Worm (Caenorhabditis elegans) whole organism, late embryonic: ENCODE results near the gene Y49E10.21.

Experiments
- C08G9.2 ChIP-seq: sonication (generic microtip); optimal IDR thresholded peaks from 2 replicates; lab custom pipeline; 2016; ENCODE audit warnings: mild to moderate bottlenecking, missing genetic modification characterization, moderate library complexity, missing compliant biosample characterization
- F13H6.1 ChIP-seq: sonication (generic microtip); optimal IDR thresholded peaks from 2 replicates; lab custom pipeline; 2016; ENCODE audit warnings: missing genetic modification characterization, missing compliant biosample characterization
- K02D7.2 ChIP-seq: sonication (generic microtip); optimal IDR thresholded peaks from 2 replicates; lab custom pipeline; 2017; ENCODE audit warnings: mild to moderate bottlenecking, missing genetic modification characterization, missing compliant biosample characterization
- K09A11.1 ChIP-seq: sonication (generic microtip); optimal IDR thresholded peaks from 2 replicates; lab custom pipeline; 2017; ENCODE audit warnings: antibody characterized with exemption, mild to moderate bottlenecking, missing genetic modification characterization, missing compliant biosample characterization; ENCODE audit not compliant: insufficient read depth
- T23F11.4 ChIP-seq: fragments of 200-800 bp; sonication (Bioruptor generic); optimal IDR thresholded peaks from 2 replicates; lab custom pipeline; 2018; ENCODE audit warnings: mild to moderate bottlenecking, missing genetic modification characterization, missing compliant biosample characterization
- ceh-14 ChIP-seq: sonication (generic microtip); optimal IDR thresholded peaks from 2 replicates; lab custom pipeline; 2016; ENCODE audit warnings: missing genotype, missing genetic modification characterization, missing compliant biosample characterization
- ceh-19 ChIP-seq: fragments of 200-800 bp; sonication (Bioruptor generic); optimal IDR thresholded peaks from 2 replicates; lab custom pipeline; 2018; ENCODE audit warnings: mild to moderate bottlenecking, missing genetic modification characterization, missing compliant biosample characterization
- ceh-22 ChIP-seq: sonication (generic microtip); optimal IDR thresholded peaks from 2 replicates; lab custom pipeline; 2017; ENCODE audit warnings: missing biosample characterization, missing genetic modification characterization
- ceh-24 ChIP-seq: sonication (generic microtip); optimal IDR thresholded peaks from 2 replicates; lab custom pipeline; 2016; ENCODE audit warnings: mild to moderate bottlenecking, missing genetic modification characterization, missing compliant biosample characterization
- ceh-31 ChIP-seq: sonication (generic microtip); optimal IDR thresholded peaks from 2 replicates; lab custom pipeline; 2016; ENCODE audit warnings: missing genetic modification characterization, missing compliant biosample characterization
- ceh-34 ChIP-seq: sonication (generic microtip); optimal IDR thresholded peaks from 2 replicates; lab custom pipeline; 2016; ENCODE audit warnings: mild to moderate bottlenecking, missing genetic modification characterization, missing compliant biosample characterization
- ceh-48 ChIP-seq: sonication (generic microtip); optimal IDR thresholded peaks from 2 replicates; lab custom pipeline; 2016; ENCODE audit warnings: missing genetic modification characterization, inconsistent platforms, missing compliant biosample characterization
- ceh-6 ChIP-seq: fragments of 200-800 bp; sonication (Bioruptor generic); optimal IDR thresholded peaks from 2 replicates; lab custom pipeline; 2018; ENCODE audit warnings: mild to moderate bottlenecking, missing genetic modification characterization, missing compliant biosample characterization
- che-1 ChIP-seq: sonication (generic microtip); optimal IDR thresholded peaks from 2 replicates; lab custom pipeline; 2016; ENCODE audit warnings: mild to moderate bottlenecking, missing genetic modification characterization, missing compliant biosample characterization
- dve-1 ChIP-seq: sonication (generic microtip); optimal IDR thresholded peaks from 2 replicates; lab custom pipeline; 2017; ENCODE audit warnings: antibody characterized with exemption, mild to moderate bottlenecking, missing genetic modification characterization, missing compliant biosample characterization
- ets-4 ChIP-seq: sonication (generic microtip); optimal IDR thresholded peaks from 2 replicates; lab custom pipeline; 2016; ENCODE audit warnings: missing genetic modification characterization, missing compliant biosample characterization
- gmeb-2 ChIP-seq: sonication (generic microtip); optimal IDR thresholded peaks from 2 replicates; lab custom pipeline; 2016; ENCODE audit warnings: missing genetic modification characterization, inconsistent platforms, missing compliant biosample characterization
- hlh-30 ChIP-seq: sonication (generic microtip); optimal IDR thresholded peaks from 2 replicates; lab custom pipeline; 2017; ENCODE audit warnings: antibody characterized with exemption, missing genetic modification characterization, missing compliant biosample characterization; ENCODE audit not compliant: insufficient read depth
- lin-11 ChIP-seq: fragments of 200-800 bp; sonication (Bioruptor generic); optimal IDR thresholded peaks from 2 replicates; lab custom pipeline; 2018; ENCODE audit warnings: mild to moderate bottlenecking, missing genetic modification characterization, missing compliant biosample characterization
- mec-3 ChIP-seq: sonication (generic microtip); optimal IDR thresholded peaks from 2 replicates; lab custom pipeline; 2016; ENCODE audit warnings: borderline replicate concordance, missing genetic modification characterization, missing compliant biosample characterization
- nfya-1 ChIP-seq: sonication (generic microtip); optimal IDR thresholded peaks from 2 replicates; lab custom pipeline; 2017; ENCODE audit warnings: missing genetic modification characterization, mild to moderate bottlenecking, missing compliant biosample characterization, antibody characterized with exemption, moderate library complexity
- nhr-11 ChIP-seq: fragments of 150-350 bp; optimal IDR thresholded peaks from 2 replicates; lab custom pipeline; 2014; ENCODE audit warnings: missing biosample characterization, missing genetic modification characterization
- npax-4 ChIP-seq: sonication (generic microtip); optimal IDR thresholded peaks from 2 replicates; lab custom pipeline; 2016; ENCODE audit warnings: missing genetic modification characterization, missing compliant biosample characterization
- odd-2 ChIP-seq: sonication (generic microtip); optimal IDR thresholded peaks from 2 replicates; lab custom pipeline; 2017; ENCODE audit warnings: antibody characterized with exemption, mild to moderate bottlenecking, missing genetic modification characterization, missing compliant biosample characterization
- pag-3 ChIP-seq: sonication (generic microtip); optimal IDR thresholded peaks from 2 replicates; lab custom pipeline; 2016; ENCODE audit warnings: missing compliant biosample characterization, missing genetic modification characterization, borderline replicate concordance
- pat-9 ChIP-seq: fragments of 200-800 bp; sonication (Bioruptor generic); optimal IDR thresholded peaks from 2 replicates; lab custom pipeline; 2018; ENCODE audit warnings: mild to moderate bottlenecking, missing genetic modification characterization, moderate library complexity, missing compliant biosample characterization
- pha-4 ChIP-seq: fragments of 150-350 bp; optimal IDR thresholded peaks from 2 replicates; lab custom pipeline; 2018; ENCODE audit warnings: missing biosample characterization, missing genetic modification reagents, missing genetic modification characterization
- sdc-2 ChIP-seq: sonication (generic microtip); optimal IDR thresholded peaks from 2 replicates; lab custom pipeline; 2016; ENCODE audit warnings: missing genotype, missing genetic modification characterization, missing compliant biosample characterization
- sox-2 ChIP-seq: fragments of 200-800 bp; sonication (Bioruptor generic); IDR thresholded peaks from 2 replicates; pipeline ENCODE4 v1.3.6; 2022; ENCODE audit warnings: missing genetic modification reagents, missing genetic modification characterization, missing compliant biosample characterization
- syd-9 ChIP-seq: sonication (generic microtip); optimal IDR thresholded peaks from 2 replicates; lab custom pipeline; 2016; ENCODE audit warnings: mild to moderate bottlenecking, missing genetic modification characterization, moderate library complexity, missing compliant biosample characterization
- tbx-2 ChIP-seq: sonication (generic microtip); optimal IDR thresholded peaks from 2 replicates; lab custom pipeline; 2016; ENCODE audit warnings: missing genetic modification characterization, missing compliant biosample characterization
- tbx-7 ChIP-seq: sonication (generic microtip); optimal IDR thresholded peaks from 2 replicates; lab custom pipeline; 2016; ENCODE audit warnings: missing genotype, missing genetic modification characterization, missing compliant biosample characterization
- unc-3 ChIP-seq, 2 experiments: fragments of 200-800 bp in 1 of 2; sonication (Bioruptor generic) in 1 of 2; sonication (generic microtip) in 1 of 2; conservative IDR thresholded peaks in 1 of 2; optimal IDR thresholded peaks in 1 of 2; 2 replicates each; pipeline versions ENCODE4 v1.3.6 to Lab custom; 2016 to 2022; ENCODE audit warnings: missing compliant biosample characterization in 2 of 2, missing genetic modification characterization in 2 of 2, missing genetic modification reagents in 1 of 2
- unc-42 ChIP-seq: sonication (generic microtip); optimal IDR thresholded peaks from 2 replicates; lab custom pipeline; 2016; ENCODE audit warnings: missing genotype, missing genetic modification characterization, missing compliant biosample characterization
- unc-55 ChIP-seq: sonication (generic microtip); optimal IDR thresholded peaks from 2 replicates; lab custom pipeline; 2017; ENCODE audit warnings: missing biosample characterization, missing genetic modification reagents, missing genetic modification characterization
- ztf-16 ChIP-seq: sonication (generic microtip); optimal IDR thresholded peaks from 2 replicates; lab custom pipeline; 2017; ENCODE audit warnings: missing genetic modification characterization, missing compliant biosample characterization

Gene Y49E10.21

DNA sequence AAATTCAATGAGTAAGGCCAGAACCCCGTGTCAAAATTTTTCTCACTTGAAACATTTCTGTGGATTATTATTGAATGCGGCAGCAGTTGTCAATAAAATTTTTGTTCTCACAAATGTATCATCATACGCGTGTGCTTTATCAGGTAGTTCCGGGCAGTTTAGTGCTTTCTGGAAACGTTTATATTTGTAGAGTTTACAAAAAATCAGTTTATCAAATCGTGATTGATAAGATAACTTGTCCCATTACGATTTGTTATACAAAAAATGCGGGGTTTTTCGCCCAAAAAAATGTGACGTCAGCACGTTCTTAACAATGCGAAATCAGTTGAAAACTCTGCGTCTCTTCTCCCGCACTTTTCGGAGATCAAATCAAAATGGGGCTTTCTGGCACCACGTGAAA is 12.2 kb upstream of the Y49E10.21 start:
- no peak for TF ChIP-seq ceh-34 (tag; lab: Kevin White, UChicago)
- no peak for TF ChIP-seq sdc-2 (tag; lab: Kevin White, UChicago)
- no peak for TF ChIP-seq pha-4 (tag; lab: Kevin White, UChicago)
- no peak for TF ChIP-seq unc-3 (GFP tag; conservative IDR thresholded peaks at IDR 0.05; lab: Robert Waterston, UW)
- no peak for TF ChIP-seq unc-3 (tag; optimal IDR thresholded peaks at IDR 0.05; lab: Kevin White, UChicago)
- TF ChIP-seq tbx-7 (tag; lab: Kevin White, UChicago), result no peak
- TF ChIP-seq nfya-1 (tag; lab: Kevin White, UChicago), result no peak
- no peak for TF ChIP-seq ceh-6
- TF ChIP-seq hlh-30 (tag; lab: Kevin White, UChicago), result no peak
- TF ChIP-seq lin-11, result no peak
- TF ChIP-seq ceh-48 (tag; lab: Kevin White, UChicago), result no peak
- no peak for TF ChIP-seq gmeb-2 (tag; lab: Kevin White, UChicago)
- no peak for TF ChIP-seq ceh-19 (GFP tag; lab: Kevin White, UChicago)
- TF ChIP-seq pat-9 (tag; lab: Kevin White, UChicago), result no peak
- TF ChIP-seq ztf-16 (tag; lab: Kevin White, UChicago), result no peak
- no peak for TF ChIP-seq tbx-2 (tag; lab: Kevin White, UChicago)
- TF ChIP-seq odd-2 (tag; lab: Kevin White, UChicago), result no peak
- no peak for TF ChIP-seq K02D7.2
- no peak for TF ChIP-seq sox-2 (GFP tag; lab: Robert Waterston, UW)
- TF ChIP-seq syd-9 (tag; lab: Kevin White, UChicago), result no peak

DNA sequence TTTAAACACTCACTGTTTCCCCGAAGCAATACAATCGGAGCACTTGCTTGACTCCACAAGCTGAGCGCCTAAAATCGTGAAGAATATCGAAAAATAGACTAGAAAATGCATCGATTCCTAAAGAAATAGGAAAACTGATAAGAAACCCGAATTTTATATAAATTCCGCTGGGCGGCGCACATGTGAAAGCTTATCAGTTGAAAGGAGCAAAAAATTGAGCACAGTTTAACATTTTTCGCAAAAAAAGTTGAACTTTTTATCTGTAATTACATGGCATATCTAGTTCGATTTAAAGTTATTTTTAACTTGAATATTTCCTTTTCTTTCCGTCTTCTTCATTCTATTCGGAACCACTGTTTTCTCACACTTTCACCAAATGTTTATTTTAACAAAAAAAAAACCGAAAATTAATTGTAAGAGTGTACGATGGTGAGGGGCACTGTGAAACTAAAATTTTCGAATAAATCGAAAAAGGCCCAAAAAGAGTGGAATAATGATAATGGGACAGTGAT is 11.3 kb upstream of the Y49E10.21 start, which contains the start of gene Y49E10.18:
Gene Y49E10.18, minus strand, starts transcription at position 116 of the 512 bp plus-strand sequence.
- TF ChIP-seq mec-3 (tag; lab: Kevin White, UChicago), result no peak
- TF ChIP-seq ets-4 (tag; lab: Kevin White, UChicago), result no peak
- TF ChIP-seq hlh-30 (tag; lab: Kevin White, UChicago), result no peak

DNA sequence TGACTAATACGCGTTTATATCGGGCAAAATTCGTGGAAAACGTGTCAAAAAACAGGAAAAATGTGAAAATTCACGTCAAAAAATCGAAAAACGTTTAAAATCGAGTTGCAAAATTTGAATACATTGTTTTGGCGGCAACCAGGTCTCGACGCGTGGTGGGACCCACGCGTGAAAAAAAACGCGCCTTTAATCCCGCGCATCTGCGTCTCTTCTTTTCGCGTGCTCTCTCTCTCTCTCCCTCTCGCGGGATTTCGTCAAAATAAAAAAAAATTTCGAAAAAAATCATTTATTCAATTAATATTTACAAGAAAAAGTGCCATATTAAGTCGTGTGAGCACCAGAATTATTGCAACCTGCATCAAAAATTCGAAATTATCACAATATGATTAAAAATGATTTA is 4.1 kb upstream of the Y49E10.21 start, which contains the start of gene ani-1:
Gene ani-1, minus strand, starts transcription at position 61 of the 400 bp plus-strand sequence.
- TF ChIP-seq mec-3 (tag; lab: Kevin White, UChicago) (no peak), C08G9.2 (tag; lab: Kevin White, UChicago) (no peak), lin-11 (no peak), dve-1 (tag; lab: Kevin White, UChicago) (no peak), ceh-14 (tag; lab: Kevin White, UChicago) (no peak), nhr-11 (no peak), F13H6.1 (tag; lab: Kevin White, UChicago) (no peak), T23F11.4 (GFP tag; lab: Kevin White, UChicago) (no peak), K09A11.1 (no peak), nfya-1 (tag; lab: Kevin White, UChicago) (peak; percentile 38), ceh-19 (GFP tag; lab: Kevin White, UChicago) (no peak), odd-2 (tag; lab: Kevin White, UChicago) (no peak), hlh-30 (tag; lab: Kevin White, UChicago) (peak; percentile 32), ceh-31 (tag; lab: Kevin White, UChicago) (peak; percentile 42), npax-4 (no peak), unc-42 (tag; lab: Kevin White, UChicago) (peak; percentile 2), ceh-22 (tag; lab: Kevin White, UChicago) (no peak), unc-55 (GFP tag; lab: Kevin White, UChicago) (peak; percentile 3), gmeb-2 (tag; lab: Kevin White, UChicago) (no peak), ceh-24 (no peak), che-1 (tag; lab: Kevin White, UChicago) (no peak), ets-4 (tag; lab: Kevin White, UChicago) (no peak), pag-3 (tag; lab: Kevin White, UChicago) (no peak)
